Fruit fly (Drosophila melanogaster) whole organism, embryonic: ENCODE results near the gene CG17754.

Experiments used
- Abd-B ChIP-seq: fragments of 200-800 bp; sonication (Bioruptor generic); optimal IDR thresholded peaks from 2 replicates; lab custom pipeline; 2018; ENCODE audit warnings: missing biosample characterization, mild to moderate bottlenecking, missing genetic modification characterization, moderate library complexity
- BtbVII ChIP-seq: fragments of 200-800 bp; sonication (Bioruptor generic); optimal IDR thresholded peaks from 3 replicates; lab custom pipeline; 2017; ENCODE audit warnings: missing biosample characterization, mild to moderate bottlenecking, missing genetic modification characterization
- CG10147 ChIP-seq: fragments of 200-800 bp; sonication (Bioruptor generic); optimal IDR thresholded peaks from 2 replicates; lab custom pipeline; 2019; ENCODE audit warnings: missing biosample characterization, mild to moderate bottlenecking, missing genetic modification characterization, moderate library complexity
- CG11723 ChIP-seq: fragments of 200-800 bp; sonication (Bioruptor generic); optimal IDR thresholded peaks from 2 replicates; lab custom pipeline; 2017; ENCODE audit warnings: missing biosample characterization, mild to moderate bottlenecking, missing genetic modification characterization
- CG12219 ChIP-seq: fragments of 200-800 bp; sonication (Bioruptor generic); optimal IDR thresholded peaks from 3 replicates; lab custom pipeline; 2018; ENCODE audit warnings: missing biosample characterization, mild to moderate bottlenecking, missing genetic modification characterization
- CG13287 ChIP-seq: fragments of 200-800 bp; sonication (Bioruptor generic); IDR thresholded peaks from 2 replicates; pipeline ENCODE4 v1.3.6; 2022; ENCODE audit warnings: missing biosample characterization, missing genetic modification characterization; ENCODE audit not compliant: partially characterized antibody
- CG13296 ChIP-seq: fragments of 200-800 bp; sonication (Bioruptor generic); optimal IDR thresholded peaks from 3 replicates; lab custom pipeline; 2018; ENCODE audit warnings: missing biosample characterization, mild to moderate bottlenecking, missing genetic modification characterization
- CG14050 ChIP-seq: fragments of 200-800 bp; sonication (Bioruptor generic); IDR thresholded peaks from 3 replicates; pipeline ENCODE4 v1.3.6; 2022; ENCODE audit warnings: missing biosample characterization, missing genetic modification characterization
- CG1602 ChIP-seq: fragments of 200-800 bp; sonication (Bioruptor generic); optimal IDR thresholded peaks from 3 replicates; lab custom pipeline; 2016; ENCODE audit warnings: missing biosample characterization, missing genetic modification characterization
- CG1832 ChIP-seq: fragments of 200-800 bp; sonication (Bioruptor generic); optimal IDR thresholded peaks from 2 replicates; lab custom pipeline; 2017; ENCODE audit warnings: missing biosample characterization, mild to moderate bottlenecking, missing genetic modification characterization, inconsistent platforms
- CG2202 ChIP-seq: fragments of 200-800 bp; sonication (Bioruptor generic); optimal IDR thresholded peaks from 2 replicates; lab custom pipeline; 2018; ENCODE audit warnings: missing biosample characterization, mild to moderate bottlenecking, missing genetic modification characterization
- CG31224 ChIP-seq: fragments of 200-800 bp; sonication (Bioruptor generic); IDR thresholded peaks from 2 replicates; pipeline ENCODE4 v1.3.6; 2022; ENCODE audit warnings: missing biosample characterization, missing genetic modification characterization
- CG3163 ChIP-seq: fragments of 200-800 bp; sonication (Bioruptor generic); optimal IDR thresholded peaks from 3 replicates; lab custom pipeline; 2016; ENCODE audit warnings: missing biosample characterization, missing genetic modification characterization
- CG33557 ChIP-seq: fragments of 200-800 bp; sonication (Bioruptor generic); optimal IDR thresholded peaks from 2 replicates; lab custom pipeline; 2019; ENCODE audit warnings: missing biosample characterization, mild to moderate bottlenecking, missing genetic modification characterization, moderate library complexity
- CG3726 ChIP-seq: fragments of 200-800 bp; sonication (Bioruptor generic); IDR thresholded peaks from 3 replicates; pipeline ENCODE4, ENCODE4 v1.3.6; 2022; ENCODE audit warnings: missing biosample characterization, missing genetic modification characterization
- CG7928 ChIP-seq: fragments of 200-800 bp; sonication (Bioruptor generic); optimal IDR thresholded peaks from 2 replicates; lab custom pipeline; 2017; ENCODE audit warnings: missing biosample characterization, mild to moderate bottlenecking, missing genetic modification characterization
- CG8478 ChIP-seq: fragments of >200 bp; optimal IDR thresholded peaks from 2 replicates; lab custom pipeline; 2018
- CG9609 ChIP-seq: fragments of 200-800 bp; sonication (Bioruptor generic); optimal IDR thresholded peaks from 3 replicates; lab custom pipeline; 2016; ENCODE audit warnings: missing biosample characterization, missing genetic modification characterization
- CG9727 ChIP-seq: fragments of 200-800 bp; sonication (Bioruptor generic); optimal IDR thresholded peaks from 3 replicates; lab custom pipeline; 2017; ENCODE audit warnings: missing biosample characterization, mild to moderate bottlenecking, missing genetic modification characterization
- CG9797 ChIP-seq: fragments of 200-800 bp; sonication (Bioruptor generic); optimal IDR thresholded peaks from 3 replicates; lab custom pipeline; 2018; ENCODE audit warnings: missing biosample characterization, mild to moderate bottlenecking, missing genetic modification characterization
- Deaf1 ChIP-seq: fragments of 200-800 bp; optimal IDR thresholded peaks from 3 replicates; lab custom pipeline; 2019; ENCODE audit warnings: missing biosample characterization, mild to moderate bottlenecking, missing genetic modification characterization, moderate library complexity
- E2f2 ChIP-seq: fragments of 200-800 bp; sonication (Bioruptor generic); IDR thresholded peaks from 2 replicates; pipeline ENCODE4 v1.3.6; 2022; ENCODE audit warnings: missing biosample characterization, missing genetic modification characterization
- Elba2 ChIP-seq: fragments of 200-800 bp; sonication (Bioruptor generic); optimal IDR thresholded peaks from 3 replicates; lab custom pipeline; 2016; ENCODE audit warnings: missing biosample characterization, missing genetic modification characterization
- Gug ChIP-seq: fragments of 200-800 bp; sonication (Bioruptor generic); IDR thresholded peaks from 4 replicates; pipeline ENCODE4 v1.3.6; 2022; ENCODE audit warnings: missing biosample characterization, missing genetic modification characterization
- Hmr ChIP-seq: fragments of 200-800 bp; sonication (Bioruptor generic); optimal IDR thresholded peaks from 3 replicates; lab custom pipeline; 2017; ENCODE audit warnings: mild to moderate bottlenecking, missing biosample characterization, missing genetic modification reagents, missing genetic modification characterization
- Hr78 ChIP-seq, 2 experiments: fragments of 200-800 bp in 1 of 2; fragments of >200 bp in 1 of 2; sonication (Bioruptor generic) in 1 of 2; optimal IDR thresholded peaks; 2 replicates each; lab custom pipeline; 2017 to 2019; ENCODE audit warnings: missing biosample characterization in 2 of 2, missing genetic modification characterization in 2 of 2, mild to moderate bottlenecking in 1 of 2, moderate library complexity in 1 of 2
- Jarid2 ChIP-seq: fragments of 200-800 bp; sonication (Bioruptor generic); optimal IDR thresholded peaks from 3 replicates; lab custom pipeline; 2017; ENCODE audit warnings: mild to moderate bottlenecking, missing biosample characterization, missing genetic modification reagents, missing genetic modification characterization
- MTF-1 ChIP-seq: fragments of 200-800 bp; sonication (Bioruptor generic); optimal IDR thresholded peaks from 2 replicates; lab custom pipeline; 2018; ENCODE audit warnings: missing biosample characterization, mild to moderate bottlenecking, missing genetic modification characterization, borderline replicate concordance
- NC2β ChIP-seq: fragments of 200-800 bp; sonication (Bioruptor generic); optimal IDR thresholded peaks from 2 replicates; lab custom pipeline; 2016; ENCODE audit warnings: missing biosample characterization, missing genetic modification characterization
- Nf-YA ChIP-seq: fragments of 200-800 bp; sonication (Bioruptor generic); IDR thresholded peaks from 2 replicates; pipeline ENCODE4 v1.3.6; 2022; ENCODE audit warnings: missing biosample characterization, missing genetic modification characterization
- Nf-YB ChIP-seq: fragments of 200-800 bp; sonication (Bioruptor generic); optimal IDR thresholded peaks from 3 replicates; lab custom pipeline; 2019; ENCODE audit warnings: missing biosample characterization, mild to moderate bottlenecking, missing genetic modification characterization, moderate library complexity
- Rx ChIP-seq: fragments of 200-800 bp; sonication (Bioruptor generic); IDR thresholded peaks from 2 replicates; pipeline ENCODE4 v1.3.6; 2022; ENCODE audit warnings: missing biosample characterization, missing genetic modification characterization
- Xrp1 ChIP-seq: fragments of 200-800 bp; sonication (Bioruptor generic); IDR thresholded peaks from 2 replicates; pipeline ENCODE4 v1.3.6; 2022; ENCODE audit warnings: missing biosample characterization, missing genetic modification characterization
- ara ChIP-seq: fragments of 200-800 bp; sonication (Bioruptor generic); IDR thresholded peaks from 2 replicates; pipeline ENCODE4 v1.3.6; 2022; ENCODE audit warnings: missing biosample characterization, missing genetic modification characterization
- ash1 ChIP-seq: fragments of 200-800 bp; sonication (Bioruptor generic); optimal IDR thresholded peaks from 2 replicates; lab custom pipeline; 2018; ENCODE audit warnings: missing biosample characterization, mild to moderate bottlenecking, missing genetic modification characterization
- cad ChIP-seq: fragments of >200 bp; optimal IDR thresholded peaks from 2 replicates; lab custom pipeline; 2017; ENCODE audit warnings: missing biosample characterization, missing genetic modification characterization
- caup ChIP-seq: fragments of 200-800 bp; sonication (Bioruptor generic); optimal IDR thresholded peaks from 3 replicates; lab custom pipeline; 2017; ENCODE audit warnings: missing biosample characterization, mild to moderate bottlenecking, missing genetic modification characterization, moderate library complexity; ENCODE audit not compliant: severe bottlenecking
- ci ChIP-seq: fragments of 200-800 bp; sonication (Bioruptor generic); IDR thresholded peaks from 3 replicates; pipeline ENCODE4 v1.3.6; 2022; ENCODE audit warnings: missing biosample characterization, missing genetic modification characterization
- gsb-n ChIP-seq: fragments of 200-800 bp; sonication (Bioruptor generic); optimal IDR thresholded peaks from 3 replicates; lab custom pipeline; 2018; ENCODE audit warnings: missing biosample characterization, mild to moderate bottlenecking, missing genetic modification characterization
- hbn ChIP-seq: fragments of 200-800 bp; sonication (Bioruptor generic); IDR thresholded peaks from 2 replicates; pipeline ENCODE4 v1.3.6; 2022; ENCODE audit warnings: missing biosample characterization, missing genetic modification characterization; ENCODE audit not compliant: partially characterized antibody
- insv ChIP-seq, 2 experiments: fragments of 200-800 bp; sonication (Bioruptor generic); optimal IDR thresholded peaks; 3 replicates each; lab custom pipeline; 2016 to 2018; ENCODE audit warnings: missing biosample characterization in 2 of 2, missing genetic modification characterization in 2 of 2
- inv ChIP-seq: fragments of 200-800 bp; sonication (Bioruptor generic); IDR thresholded peaks from 2 replicates; pipeline ENCODE4 v1.3.6; 2022; ENCODE audit warnings: missing biosample characterization, missing genetic modification characterization; ENCODE audit not compliant: partially characterized antibody
- jing ChIP-seq: fragments of 200-800 bp; sonication (Bioruptor generic); optimal IDR thresholded peaks from 2 replicates; lab custom pipeline; 2018; ENCODE audit warnings: missing biosample characterization, mild to moderate bottlenecking, missing genetic modification characterization
- ken ChIP-seq: fragments of 200-800 bp; sonication (Bioruptor generic); IDR thresholded peaks from 3 replicates; pipeline ENCODE4 v1.3.6; 2022; ENCODE audit warnings: missing biosample characterization, missing genetic modification characterization
- lilli ChIP-seq: fragments of 200-800 bp; sonication (Bioruptor generic); optimal IDR thresholded peaks from 3 replicates; lab custom pipeline; 2016; ENCODE audit warnings: missing biosample characterization, missing genetic modification characterization
- schlank ChIP-seq: fragments of 200-800 bp; sonication (Bioruptor generic); optimal IDR thresholded peaks from 2 replicates; lab custom pipeline; 2018; ENCODE audit warnings: missing biosample characterization, mild to moderate bottlenecking, missing genetic modification characterization
- yki ChIP-seq: fragments of >200 bp; optimal IDR thresholded peaks from 3 replicates; lab custom pipeline; 2018
- z ChIP-seq: fragments of 200-800 bp; sonication (Bioruptor generic); IDR thresholded peaks from 3 replicates; pipeline ENCODE4 v1.3.6; 2022; ENCODE audit warnings: missing biosample characterization, missing genetic modification characterization
- zf30C ChIP-seq: fragments of 200-800 bp; sonication (Bioruptor generic); optimal IDR thresholded peaks from 3 replicates; lab custom pipeline; 2018; ENCODE audit warnings: missing biosample characterization, mild to moderate bottlenecking, missing genetic modification characterization
- zfh2 ChIP-seq: fragments of 200-800 bp; sonication (Bioruptor generic); optimal IDR thresholded peaks from 2 replicates; lab custom pipeline; 2016; ENCODE audit warnings: missing biosample characterization, missing genetic modification characterization

Gene CG17754

DNA sequence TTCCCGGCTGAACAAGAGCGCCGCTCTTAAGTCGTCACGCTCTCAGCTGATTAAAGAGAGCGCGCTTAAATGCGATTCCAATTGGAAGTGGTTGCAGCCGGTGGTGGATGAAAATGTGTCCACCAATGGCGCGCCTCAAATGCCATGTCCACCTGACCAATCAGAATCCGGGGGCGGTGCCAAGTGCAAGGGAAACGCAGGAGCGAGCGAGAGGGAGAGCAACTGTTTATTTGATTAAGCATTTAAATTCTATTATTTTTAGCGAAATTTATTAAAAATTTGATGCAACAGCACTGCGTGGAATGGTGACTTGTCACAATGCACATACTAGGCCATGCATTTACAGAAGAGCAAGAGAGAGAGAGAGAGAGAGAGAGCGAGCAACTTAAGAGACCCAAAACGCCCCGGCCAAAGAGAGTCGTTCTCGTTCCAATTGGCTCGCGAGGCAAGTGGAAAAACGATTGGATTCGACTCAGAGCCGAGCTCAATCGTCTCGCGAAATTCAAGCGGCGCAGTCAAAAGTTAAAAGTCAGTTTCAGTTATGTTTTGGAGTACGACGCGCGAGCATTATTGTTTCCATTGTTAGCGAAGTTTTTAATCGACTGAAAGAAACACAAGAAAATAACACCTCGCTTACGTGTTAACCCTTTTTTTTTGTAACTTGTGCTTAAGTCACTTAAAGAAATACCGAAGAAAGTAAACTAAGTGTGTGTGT is 34.0 kb downstream of the CG17754 start, which contains the start of gene lz (continued):
- peak; percentile 73 for TF ChIP-seq yki (lab: Kevin White, UChicago)
- no peak for TF ChIP-seq ken
- no peak for TF ChIP-seq CG3726 (GFP tag; lab: Robert Waterston, UW)
- TF ChIP-seq CG12219: no peak
- TF ChIP-seq Jarid2 (GFP tag; lab: Kevin White, UChicago): peak; percentile 62
- peak; percentile 43 for TF ChIP-seq Elba2
- no peak for TF ChIP-seq CG1602 (GFP tag; lab: Kevin White, UChicago)
- no peak for TF ChIP-seq CG8478
- no peak for TF ChIP-seq Gug (GFP tag; lab: Robert Waterston, UW)
- TF ChIP-seq Rx: no peak
- TF ChIP-seq MTF-1: no peak
- 0 out of 2 replicates have a peak, but pooled peaks have one; percentile 8 for TF ChIP-seq CG13287 (GFP tag; lab: Robert Waterston, UW)
- TF ChIP-seq CG9727 (GFP tag; lab: Kevin White, UChicago): no peak
- TF ChIP-seq ara (GFP tag; lab: Robert Waterston, UW): no peak
- no peak for TF ChIP-seq CG9797 (GFP tag; lab: Kevin White, UChicago)
- no peak for TF ChIP-seq Hr78 (GFP tag; optimal IDR thresholded peaks at IDR 0.05; lab: Kevin White, UChicago)
- no peak for TF ChIP-seq NC2β (GFP tag; lab: Kevin White, UChicago)
- TF ChIP-seq CG7928 (GFP tag; lab: Kevin White, UChicago): no peak
- no peak for TF ChIP-seq E2f2 (GFP tag; lab: Robert Waterston, UW)
- peak; percentile 30 to 92 for TF ChIP-seq insv (GFP tag; optimal IDR thresholded peaks at IDR 0.05; lab: Kevin White, UChicago)
- TF ChIP-seq CG33557 (GFP tag; lab: Kevin White, UChicago): no peak
- TF ChIP-seq hbn: peak; percentile 16; the same call in 1 of the 2 replicates
- TF ChIP-seq gsb-n: peak; percentile 15
- TF ChIP-seq CG13296 (GFP tag; lab: Kevin White, UChicago): no peak
- no peak for TF ChIP-seq CG2202 (tag; lab: Kevin White, UChicago)
- TF ChIP-seq Hmr (GFP tag; lab: Kevin White, UChicago): no peak
- no peak for TF ChIP-seq cad (GFP tag; lab: Kevin White, UChicago)
- TF ChIP-seq schlank (tag; lab: Kevin White, UChicago): no peak
- peak; percentile 63 for TF ChIP-seq CG1832 (GFP tag; lab: Kevin White, UChicago)
- TF ChIP-seq ci (GFP tag; lab: Robert Waterston, UW): no peak
- TF ChIP-seq ash1 (GFP tag; lab: Kevin White, UChicago): no peak
- TF ChIP-seq CG14050 (GFP tag; lab: Robert Waterston, UW): no peak
- TF ChIP-seq zfh2: no peak
- TF ChIP-seq lilli (GFP tag; lab: Kevin White, UChicago): no peak
- peak; percentile 37; the same call in 1 of the 2 replicates for TF ChIP-seq Nf-YA
- TF ChIP-seq CG11723 (GFP tag; lab: Kevin White, UChicago): no peak
- TF ChIP-seq zf30C (GFP tag; lab: Kevin White, UChicago): no peak
- TF ChIP-seq caup: no peak
- TF ChIP-seq Nf-YB: peak; percentile 100
- TF ChIP-seq CG3163 (GFP tag; lab: Kevin White, UChicago): peak; percentile 95
- TF ChIP-seq Xrp1 (GFP tag; lab: Robert Waterston, UW): no peak
- TF ChIP-seq BtbVII (GFP tag; lab: Kevin White, UChicago): no peak
- 0 out of 3 replicates have a peak, but pooled peaks have one; percentile 48 for TF ChIP-seq z (GFP tag; lab: Robert Waterston, UW)
- no peak for TF ChIP-seq Abd-B (GFP tag; lab: Kevin White, UChicago)
- no peak for TF ChIP-seq CG9609 (GFP tag; lab: Kevin White, UChicago)
- peak; percentile 86 for TF ChIP-seq Deaf1 (tag; lab: Kevin White, UChicago)
- no peak for TF ChIP-seq inv (GFP tag; lab: Robert Waterston, UW)
- TF ChIP-seq CG31224 (GFP tag; lab: Robert Waterston, UW): no peak
- TF ChIP-seq jing (GFP tag; lab: Kevin White, UChicago): peak; percentile 47
- TF ChIP-seq CG10147 (GFP tag; lab: Kevin White, UChicago): no peak
